Worm (Caenorhabditis elegans) whole organism, young adult: ENCODE data around the gene rfth-1.

Experiments
- B0035.1 ChIP-seq: sonication (generic microtip); optimal IDR thresholded peaks from 2 replicates; lab custom pipeline; 2016; ENCODE audit warnings: missing genetic modification characterization, mild to moderate bottlenecking, missing compliant biosample characterization, missing genotype, missing genetic modification reagents
- ama-1 ChIP-seq, 3 experiments: fragments of 150-350 bp in 1 of 3; sonication (generic microtip) in 2 of 3; optimal IDR thresholded peaks; 2 replicates each; lab custom pipeline; 2014 to 2018; ENCODE audit warnings: missing biosample characterization in 2 of 3, missing genetic modification characterization in 2 of 3, missing genetic modification reagents in 2 of 3
- pha-4 ChIP-seq: fragments of 150-350 bp; sonication (generic microtip); optimal IDR thresholded peaks from 2 replicates; lab custom pipeline; 2014; ENCODE audit warnings: missing biosample characterization, missing genetic modification reagents, missing genetic modification characterization

- TF ChIP-seq B0035.1 (no peak), pha-4 (tag; lab: Kevin White, UChicago) (no peak), ama-1 (optimal IDR thresholded peaks at IDR 0.05; lab: Kevin White, UChicago) (no peak), ama-1 (GFP tag; optimal IDR thresholded peaks at IDR 0.05; lab: Kevin White, UChicago) (no peak)
Observed at ce11 chrIV:4545818-4546217, 34.7 kb upstream of the rfth-1 start, which contains the start of gene ZK185.5.
